Worm (Caenorhabditis elegans) whole organism, L2 larva: ENCODE measurements around the gene R07E5.7.

Source experiments
- C34F6.9 ChIP-seq: fragments of 150-350 bp; optimal IDR thresholded peaks from 2 replicates; lab custom pipeline; 2014; ENCODE audit warnings: missing biosample characterization, missing genetic modification characterization
- F13H6.1 ChIP-seq: sonication (generic microtip); optimal IDR thresholded peaks from 2 replicates; lab custom pipeline; 2016; ENCODE audit warnings: missing genetic modification characterization, missing compliant biosample characterization
- R02D3.7 ChIP-seq: fragments of 150-350 bp; optimal IDR thresholded peaks from 2 replicates; lab custom pipeline; 2014; ENCODE audit warnings: missing biosample characterization, missing genetic modification characterization
- ZK546.5 ChIP-seq: sonication (generic microtip); optimal IDR thresholded peaks from 2 replicates; lab custom pipeline; 2017; ENCODE audit warnings: missing biosample characterization, missing genetic modification characterization
- alr-1 ChIP-seq: fragments of 150-350 bp; optimal IDR thresholded peaks from 2 replicates; lab custom pipeline; 2014; ENCODE audit warnings: missing biosample characterization, missing genetic modification characterization
- aly-2 ChIP-seq: fragments of 150-350 bp; optimal IDR thresholded peaks from 2 replicates; lab custom pipeline; 2014; ENCODE audit warnings: missing biosample characterization, missing genetic modification characterization
- ama-1 ChIP-seq: fragments of 150-350 bp; optimal IDR thresholded peaks from 2 replicates; lab custom pipeline; 2018; ENCODE audit warnings: inconsistent platforms
- ceh-16 ChIP-seq: fragments of 150-350 bp; optimal IDR thresholded peaks from 2 replicates; lab custom pipeline; 2014; ENCODE audit warnings: missing biosample characterization, missing genetic modification characterization
- ceh-82 ChIP-seq: fragments of 150-350 bp; optimal IDR thresholded peaks from 2 replicates; lab custom pipeline; 2014; ENCODE audit warnings: missing biosample characterization, missing genetic modification characterization
- crh-2 ChIP-seq: sonication (generic microtip); optimal IDR thresholded peaks from 2 replicates; lab custom pipeline; 2017; ENCODE audit warnings: missing biosample characterization, missing genetic modification characterization
- elt-1 ChIP-seq: fragments of 150-350 bp; optimal IDR thresholded peaks from 2 replicates; lab custom pipeline; 2014; ENCODE audit warnings: missing biosample characterization, missing genetic modification characterization
- elt-3 ChIP-seq: sonication (generic microtip); optimal IDR thresholded peaks from 2 replicates; lab custom pipeline; 2017; ENCODE audit warnings: missing biosample characterization, missing genetic modification characterization
- fos-1 ChIP-seq: fragments of 150-350 bp; optimal IDR thresholded peaks from 2 replicates; lab custom pipeline; 2014; ENCODE audit warnings: missing biosample characterization, missing genetic modification characterization
- gmeb-1 ChIP-seq: fragments of 150-350 bp; optimal IDR thresholded peaks from 2 replicates; lab custom pipeline; 2014; ENCODE audit warnings: missing biosample characterization, missing genetic modification characterization
- lin-11 ChIP-seq: fragments of 150-350 bp; sonication (generic microtip); optimal IDR thresholded peaks from 2 replicates; lab custom pipeline; 2014; ENCODE audit warnings: missing biosample characterization, missing genetic modification characterization, inconsistent platforms, mixed read lengths
- lin-13 ChIP-seq: fragments of 150-350 bp; optimal IDR thresholded peaks from 2 replicates; lab custom pipeline; 2014; ENCODE audit warnings: missing biosample characterization, missing genetic modification reagents, missing genetic modification characterization
- lin-39 ChIP-seq: fragments of 150-350 bp; optimal IDR thresholded peaks from 2 replicates; lab custom pipeline; 2014; ENCODE audit warnings: missing biosample characterization, missing genetic modification reagents, missing genetic modification characterization
- lsy-2 ChIP-seq, 2 experiments: fragments of 150-350 bp in 1 of 2; sonication (generic microtip) in 1 of 2; optimal IDR thresholded peaks; 2 replicates each; lab custom pipeline; 2014 to 2017; ENCODE audit warnings: missing biosample characterization in 2 of 2, missing genetic modification characterization in 2 of 2
- mab-5 ChIP-seq: fragments of 150-350 bp; optimal IDR thresholded peaks from 2 replicates; lab custom pipeline; 2014; ENCODE audit warnings: missing biosample characterization, missing genetic modification characterization
- mbf-1 ChIP-seq: sonication (generic microtip); optimal IDR thresholded peaks from 2 replicates; lab custom pipeline; 2017; ENCODE audit warnings: missing biosample characterization, missing genetic modification characterization
- mdl-1 ChIP-seq, 2 experiments: fragments of 150-350 bp in 1 of 2; sonication (generic microtip) in 1 of 2; optimal IDR thresholded peaks; 2 replicates each; lab custom pipeline; 2017; ENCODE audit warnings: missing biosample characterization in 2 of 2, missing genetic modification characterization in 2 of 2
- nhr-10 ChIP-seq: sonication (generic microtip); optimal IDR thresholded peaks from 2 replicates; lab custom pipeline; 2017; ENCODE audit warnings: missing biosample characterization, missing genetic modification characterization
- nhr-11 ChIP-seq: fragments of 150-350 bp; optimal IDR thresholded peaks from 2 replicates; lab custom pipeline; 2014; ENCODE audit warnings: missing biosample characterization, missing genetic modification characterization
- nhr-12 ChIP-seq: fragments of 150-350 bp; optimal IDR thresholded peaks from 2 replicates; lab custom pipeline; 2014; ENCODE audit warnings: missing biosample characterization, missing genetic modification characterization
- nhr-129 ChIP-seq: fragments of 150-350 bp; optimal IDR thresholded peaks from 2 replicates; lab custom pipeline; 2014; ENCODE audit warnings: missing biosample characterization, missing genetic modification characterization
- nhr-21 ChIP-seq: fragments of 150-350 bp; optimal IDR thresholded peaks from 2 replicates; lab custom pipeline; 2014; ENCODE audit warnings: missing biosample characterization, missing genetic modification characterization
- nhr-23 ChIP-seq: fragments of 150-350 bp; optimal IDR thresholded peaks from 2 replicates; lab custom pipeline; 2014; ENCODE audit warnings: missing biosample characterization, missing genetic modification reagents, missing genetic modification characterization
- nhr-237 ChIP-seq: fragments of 150-350 bp; optimal IDR thresholded peaks from 2 replicates; lab custom pipeline; 2014; ENCODE audit warnings: missing biosample characterization, missing genetic modification characterization
- nhr-6 ChIP-seq: fragments of 150-350 bp; optimal IDR thresholded peaks from 2 replicates; lab custom pipeline; 2014; ENCODE audit warnings: missing biosample characterization, missing genetic modification characterization
- nhr-77 ChIP-seq: fragments of 150-350 bp; optimal IDR thresholded peaks from 2 replicates; lab custom pipeline; 2014; ENCODE audit warnings: missing biosample characterization, missing genetic modification characterization
- peb-1 ChIP-seq: fragments of 150-350 bp; optimal IDR thresholded peaks from 2 replicates; lab custom pipeline; 2014; ENCODE audit warnings: missing biosample characterization, missing genetic modification characterization
- skn-1 ChIP-seq: sonication (generic microtip); optimal IDR thresholded peaks from 2 replicates; lab custom pipeline; 2017; ENCODE audit warnings: missing biosample characterization, missing genetic modification characterization
- sma-3 ChIP-seq: sonication (generic microtip); optimal IDR thresholded peaks from 2 replicates; lab custom pipeline; 2016; ENCODE audit warnings: missing genetic modification reagents, missing genetic modification characterization, missing compliant biosample characterization
- sma-9 ChIP-seq, 2 experiments: fragments of 150-350 bp in 1 of 2; sonication (generic microtip) in 1 of 2; optimal IDR thresholded peaks; 2 replicates each; lab custom pipeline; 2014 to 2016; ENCODE audit warnings: missing genetic modification characterization in 2 of 2, mild to moderate bottlenecking in 1 of 2, missing biosample characterization in 1 of 2, missing compliant biosample characterization in 1 of 2, missing genetic modification reagents in 1 of 2, moderate library complexity in 1 of 2
- snpc-4 ChIP-seq: fragments of 150-350 bp; optimal IDR thresholded peaks from 2 replicates; lab custom pipeline; 2014; ENCODE audit warnings: missing biosample characterization, missing genetic modification characterization
- unc-55 ChIP-seq: fragments of 150-350 bp; sonication (generic microtip); optimal IDR thresholded peaks from 3 replicates; lab custom pipeline; 2014; ENCODE audit warnings: missing biosample characterization, missing genetic modification reagents, missing genetic modification characterization
- zag-1 ChIP-seq: fragments of 150-350 bp; optimal IDR thresholded peaks from 2 replicates; lab custom pipeline; 2014; ENCODE audit warnings: missing biosample characterization, missing genetic modification characterization
- ztf-1 ChIP-seq: fragments of 200-800 bp; sonication (Bioruptor generic); conservative IDR thresholded peaks from 2 replicates; pipeline ENCODE4 v1.3.6; 2022; ENCODE audit warnings: missing genetic modification characterization, missing compliant biosample characterization
- ztf-4 ChIP-seq: fragments of 150-350 bp; optimal IDR thresholded peaks from 2 replicates; lab custom pipeline; 2014; ENCODE audit warnings: missing biosample characterization, missing genetic modification characterization

The R07E5.7 gene

ce11 chrIII:4412108-4413009 is 6.6 kb downstream of the R07E5.7 start:
- TF ChIP-seq fos-1 (tag; lab: Kevin White, UChicago): peak; percentile 18
- TF ChIP-seq lsy-2 (tag; optimal IDR thresholded peaks at IDR 0.05; lab: Kevin White, UChicago): peak in 1 of 2 experiments; percentile 54
- TF ChIP-seq alr-1: no peak
- TF ChIP-seq elt-3 (tag; lab: Kevin White, UChicago): no peak
- TF ChIP-seq nhr-23 (tag; lab: Kevin White, UChicago): no peak
- peak; percentile 22 for TF ChIP-seq crh-2 (tag; lab: Kevin White, UChicago)
- no peak for TF ChIP-seq mab-5 (tag; lab: Kevin White, UChicago)
- no peak for TF ChIP-seq ZK546.5 (tag; lab: Kevin White, UChicago)
- no peak for TF ChIP-seq ama-1 (lab: Kevin White, UChicago)
- no peak for TF ChIP-seq ceh-16 (tag; lab: Kevin White, UChicago)
- TF ChIP-seq nhr-77 (tag; lab: Kevin White, UChicago): no peak
- TF ChIP-seq nhr-129 (tag; lab: Kevin White, UChicago): peak; percentile 64
- peak; percentile 59 for TF ChIP-seq F13H6.1 (tag; lab: Kevin White, UChicago)
- peak; percentile 26 for TF ChIP-seq snpc-4 (tag; lab: Kevin White, UChicago)
- TF ChIP-seq lin-13 (GFP tag; lab: Kevin White, UChicago): peak; percentile 43
- no peak for TF ChIP-seq mdl-1 (tag; optimal IDR thresholded peaks at IDR 0.05; lab: Kevin White, UChicago)
- TF ChIP-seq skn-1 (tag; lab: Kevin White, UChicago): no peak
- no peak for TF ChIP-seq mbf-1 (tag; lab: Kevin White, UChicago)
- TF ChIP-seq lin-39: no peak
- TF ChIP-seq nhr-10 (tag; lab: Kevin White, UChicago): no peak
- peak; percentile 57 for TF ChIP-seq C34F6.9 (tag; lab: Kevin White, UChicago)
- peak; percentile 12 for TF ChIP-seq unc-55 (GFP tag; lab: Kevin White, UChicago)
- TF ChIP-seq sma-3: no peak
- no peak for TF ChIP-seq nhr-21 (tag; lab: Kevin White, UChicago)
- peak; percentile 95 for TF ChIP-seq sma-9 (GFP tag; optimal IDR thresholded peaks at IDR 0.05; lab: Kevin White, UChicago)
- TF ChIP-seq sma-9 (tag; optimal IDR thresholded peaks at IDR 0.05; lab: Kevin White, UChicago): no peak
- no peak for TF ChIP-seq gmeb-1 (tag; lab: Kevin White, UChicago)
- no peak for TF ChIP-seq lin-11 (tag; lab: Kevin White, UChicago)
- no peak for TF ChIP-seq R02D3.7 (tag; lab: Kevin White, UChicago)
- no peak for TF ChIP-seq nhr-11 (tag; lab: Kevin White, UChicago)
- no peak for TF ChIP-seq ztf-1 (GFP tag; lab: Robert Waterston, UW)
- no peak for TF ChIP-seq ztf-4 (tag; lab: Kevin White, UChicago)
- no peak for TF ChIP-seq elt-1 (tag; lab: Kevin White, UChicago)
- no peak for TF ChIP-seq nhr-6 (tag; lab: Kevin White, UChicago)
- TF ChIP-seq, all 48 proteins: peak for 10

DNA sequence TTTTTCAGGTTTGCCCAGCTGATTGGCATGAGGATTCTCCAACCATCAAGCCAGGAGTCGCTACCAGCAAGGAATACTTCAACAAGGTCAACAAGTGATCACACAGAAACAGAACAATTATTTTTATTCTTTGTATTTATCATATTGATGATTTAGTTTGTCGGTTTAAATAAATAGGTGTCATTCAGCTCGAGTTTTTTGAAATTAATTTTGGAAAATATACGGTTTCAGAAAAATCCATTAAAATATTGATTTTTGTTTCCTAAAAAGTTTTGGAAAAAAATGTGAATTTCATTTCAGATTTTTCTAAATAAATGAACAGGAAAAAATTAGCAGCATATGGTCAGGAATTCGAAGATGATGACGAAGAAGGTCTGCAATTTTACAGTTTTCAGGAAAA is 10.7 kb downstream of the R07E5.7 start, which contains the start of gene gpch-1:
gpch-1 (plus strand) TSS at position 301 of the 400 bp plus-strand sequence.
- TF ChIP-seq peb-1 (tag; lab: Kevin White, UChicago) (no peak), mab-5 (tag; lab: Kevin White, UChicago) (no peak)

- TF ChIP-seq nhr-23 (tag; lab: Kevin White, UChicago) (no peak), ztf-4 (tag; lab: Kevin White, UChicago) (no peak), ceh-82 (tag; lab: Kevin White, UChicago) (no peak), nhr-77 (tag; lab: Kevin White, UChicago) (no peak), zag-1 (tag; lab: Kevin White, UChicago) (no peak)
Observed at ce11 chrIII:4407144-4407543, 11.8 kb downstream of the R07E5.7 start, which contains the start of gene prdx-3. Gene prdx-3 (plus strand): TSS chrIII:4407444.

DNA sequence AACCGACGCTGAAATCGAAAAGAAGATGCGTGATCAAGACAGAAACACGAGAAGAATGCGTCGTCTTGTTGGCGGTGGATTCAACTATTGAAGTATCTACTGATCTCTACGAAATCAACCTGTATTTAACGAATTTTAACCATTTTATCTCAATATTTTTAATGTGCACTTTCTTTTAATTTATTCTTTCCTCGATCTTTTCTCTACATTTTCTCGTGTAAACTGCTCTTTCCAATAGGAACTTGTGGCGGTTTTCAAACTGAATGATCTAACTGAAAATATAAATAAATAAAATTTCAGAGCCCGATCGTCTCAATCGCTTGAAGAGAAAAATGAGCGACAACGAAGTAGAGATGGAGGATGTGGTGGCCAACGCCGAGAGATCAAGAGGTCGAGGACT is 13.0 kb downstream of the R07E5.7 start, which contains the start of gene rnp-4:
rnp-4 (plus strand) TSS at position 301 of the 400 bp plus-strand sequence.
- no peak for TF ChIP-seq nhr-23 (tag; lab: Kevin White, UChicago)
- TF ChIP-seq sma-3: no peak
- TF ChIP-seq C34F6.9 (tag; lab: Kevin White, UChicago): no peak
- TF ChIP-seq lin-13 (GFP tag; lab: Kevin White, UChicago): no peak
- no peak for TF ChIP-seq peb-1 (tag; lab: Kevin White, UChicago)
- no peak for TF ChIP-seq fos-1 (tag; lab: Kevin White, UChicago)
- TF ChIP-seq ceh-82 (tag; lab: Kevin White, UChicago): no peak
- no peak for TF ChIP-seq nhr-237
- no peak for TF ChIP-seq aly-2 (tag; lab: Kevin White, UChicago)
- no peak for TF ChIP-seq nhr-12 (tag; lab: Kevin White, UChicago)
